Fruit fly (Drosophila melanogaster) whole organism, wandering third instar larva: Measurements from ENCODE around the gene CG33229.

Experiments
- Abd-B ChIP-seq: fragments of >200 bp; optimal IDR thresholded peaks from 2 replicates; lab custom pipeline; 2017; ENCODE audit warnings: missing biosample characterization, missing genetic modification characterization
- CG32264 ChIP-seq: fragments of 200-800 bp; sonication (Bioruptor generic); optimal IDR thresholded peaks from 2 replicates; lab custom pipeline; 2016; ENCODE audit warnings: missing biosample characterization, missing genetic modification characterization
- CG9705 ChIP-seq: fragments of 200-800 bp; sonication (Bioruptor generic); optimal IDR thresholded peaks from 2 replicates; lab custom pipeline; 2018; ENCODE audit warnings: missing biosample characterization, mild to moderate bottlenecking, missing genetic modification characterization
- CrebA ChIP-seq: fragments of 200-800 bp; sonication (Bioruptor generic); optimal IDR thresholded peaks from 2 replicates; lab custom pipeline; 2016; ENCODE audit warnings: missing biosample characterization, mild to moderate bottlenecking, missing genetic modification characterization, borderline replicate concordance
- Dfd ChIP-seq: fragments of >200 bp; optimal IDR thresholded peaks from 2 replicates; lab custom pipeline; 2017; ENCODE audit warnings: missing biosample characterization, missing genetic modification characterization
- Dif ChIP-seq: fragments of 200-275, 200-300 bp; sonication (Bioruptor generic); optimal IDR thresholded peaks from 2 replicates; lab custom pipeline; 2018; ENCODE audit warnings: missing biosample characterization, missing genetic modification characterization; ENCODE audit not compliant: partially characterized antibody
- GATAd ChIP-seq: sonication (Bioruptor generic); optimal IDR thresholded peaks from 2 replicates; lab custom pipeline; 2016; ENCODE audit warnings: missing biosample characterization, missing genetic modification characterization
- HLH106 ChIP-seq: fragments of 200-800 bp; optimal IDR thresholded peaks from 3 replicates; lab custom pipeline; 2019; ENCODE audit warnings: missing biosample characterization, mild to moderate bottlenecking, missing genetic modification characterization, moderate library complexity
- Hnf4 ChIP-seq: fragments of 200-800 bp; sonication (Bioruptor generic); optimal IDR thresholded peaks from 2 replicates; lab custom pipeline; 2016; ENCODE audit warnings: missing biosample characterization, mild to moderate bottlenecking, missing genetic modification characterization
- Hr78 ChIP-seq: fragments of >200 bp; optimal IDR thresholded peaks from 2 replicates; lab custom pipeline; 2017; ENCODE audit warnings: missing biosample characterization, missing genetic modification characterization
- Hr83 ChIP-seq: fragments of 200-300 bp; sonication (Bioruptor generic); optimal IDR thresholded peaks from 2 replicates; lab custom pipeline; 2016; ENCODE audit warnings: missing biosample characterization, mild to moderate bottlenecking, missing genetic modification characterization, moderate library complexity; ENCODE audit not compliant: poor library complexity, severe bottlenecking
- Jra ChIP-seq: sonication (Bioruptor generic); optimal IDR thresholded peaks from 2 replicates; lab custom pipeline; 2016; ENCODE audit warnings: missing biosample characterization, missing genetic modification characterization
- Mio ChIP-seq: sonication (Bioruptor generic); optimal IDR thresholded peaks from 2 replicates; lab custom pipeline; 2016; ENCODE audit warnings: missing biosample characterization, missing genetic modification characterization
- Myc ChIP-seq: fragments of >200 bp; optimal IDR thresholded peaks from 2 replicates; lab custom pipeline; 2017
- N ChIP-seq: fragments of >200 bp; optimal IDR thresholded peaks from 2 replicates; lab custom pipeline; 2018; ENCODE audit warnings: missing biosample characterization, missing external identifiers, missing genetic modification characterization
- OdsH ChIP-seq: fragments of 200-800 bp; sonication (Bioruptor generic); optimal IDR thresholded peaks from 2 replicates; lab custom pipeline; 2016; ENCODE audit warnings: missing biosample characterization, mild to moderate bottlenecking, missing genetic modification characterization
- Rel ChIP-seq, 2 experiments: fragments of 200-800 bp; sonication (Bioruptor generic) in 1 of 2; optimal IDR thresholded peaks; 2 replicates in 1 of 2; 3 replicates in 1 of 2; lab custom pipeline; 2016 to 2019; ENCODE audit warnings: mild to moderate bottlenecking in 2 of 2, missing biosample characterization in 2 of 2, missing genetic modification characterization in 2 of 2, moderate library complexity in 1 of 2
- Sp1 ChIP-seq: fragments of 200-800 bp; sonication (Bioruptor generic); optimal IDR thresholded peaks from 3 replicates; lab custom pipeline; 2019; ENCODE audit warnings: missing biosample characterization, mild to moderate bottlenecking, missing genetic modification characterization, moderate library complexity
- Vsx2 ChIP-seq: fragments of 200-300, 225-300 bp; sonication (Bioruptor generic); optimal IDR thresholded peaks from 2 replicates; lab custom pipeline; 2018; ENCODE audit warnings: missing biosample characterization, missing genetic modification characterization; ENCODE audit not compliant: partially characterized antibody
- br ChIP-seq: fragments of 200-800 bp; sonication (Bioruptor generic); optimal IDR thresholded peaks from 2 replicates; lab custom pipeline; 2016; ENCODE audit warnings: missing biosample characterization, missing genetic modification characterization
- brk ChIP-seq: fragments of 200-800 bp; sonication (Bioruptor generic); optimal IDR thresholded peaks from 2 replicates; lab custom pipeline; 2016; ENCODE audit warnings: missing biosample characterization, mild to moderate bottlenecking, missing genetic modification characterization
- dl ChIP-seq, 2 experiments: fragments of 175-275, 200-275 bp in 1 of 2; fragments of 200-275 bp in 1 of 2; sonication (Bioruptor generic); optimal IDR thresholded peaks; lab custom pipeline; 2018; ENCODE audit warnings: mild to moderate bottlenecking in 2 of 2, missing biosample characterization in 2 of 2, missing genetic modification characterization in 2 of 2, moderate library complexity in 2 of 2; ENCODE audit not compliant: partially characterized antibody in 2 of 2, insufficient read depth in 1 of 2
- dmrt93B ChIP-seq: fragments of 200-800 bp; sonication (Bioruptor generic); optimal IDR thresholded peaks from 2 replicates; lab custom pipeline; 2018; ENCODE audit warnings: missing biosample characterization, mild to moderate bottlenecking, missing genetic modification characterization
- dsf ChIP-seq: sonication (Bioruptor generic); optimal IDR thresholded peaks from 2 replicates; lab custom pipeline; 2016; ENCODE audit warnings: missing biosample characterization, missing genetic modification characterization, borderline replicate concordance
- ey ChIP-seq: fragments of 200-800 bp; sonication (Bioruptor generic); optimal IDR thresholded peaks from 2 replicates; lab custom pipeline; 2016; ENCODE audit warnings: missing biosample characterization, missing genetic modification characterization
- foxo ChIP-seq, 2 experiments: fragments of 200-800 bp; sonication (Bioruptor generic); optimal IDR thresholded peaks; 2 replicates in 1 of 2; 3 replicates in 1 of 2; lab custom pipeline; 2016 to 2017; ENCODE audit warnings: missing biosample characterization in 2 of 2, missing genetic modification characterization in 2 of 2
- fru ChIP-seq: fragments of 200-800 bp; sonication (Bioruptor generic); optimal IDR thresholded peaks from 3 replicates; lab custom pipeline; 2016; ENCODE audit warnings: missing biosample characterization, mild to moderate bottlenecking, missing genetic modification characterization
- h ChIP-seq: fragments of 200-800 bp; sonication (Bioruptor generic); optimal IDR thresholded peaks from 3 replicates; lab custom pipeline; 2016; ENCODE audit warnings: missing biosample characterization, mild to moderate bottlenecking, missing genetic modification characterization
- jim ChIP-seq: fragments of 175-275, 200-325 bp; sonication (Bioruptor generic); optimal IDR thresholded peaks from 2 replicates; lab custom pipeline; 2016; ENCODE audit warnings: missing biosample characterization, mild to moderate bottlenecking, missing genetic modification characterization
- lola ChIP-seq: fragments of >200 bp; optimal IDR thresholded peaks from 2 replicates; lab custom pipeline; 2017; ENCODE audit warnings: missing biosample characterization, missing genetic modification characterization
- pan ChIP-seq: fragments of >200 bp; optimal IDR thresholded peaks from 2 replicates; lab custom pipeline; 2017
- psq ChIP-seq: fragments of 200-800 bp; sonication (Bioruptor generic); optimal IDR thresholded peaks from 3 replicates; lab custom pipeline; 2017; ENCODE audit warnings: missing biosample characterization, mild to moderate bottlenecking, missing genetic modification characterization, moderate library complexity
- rgr ChIP-seq: fragments of 200-800 bp; sonication (Bioruptor generic); optimal IDR thresholded peaks from 3 replicates; lab custom pipeline; 2016; ENCODE audit warnings: missing biosample characterization, mild to moderate bottlenecking, missing genetic modification characterization
- sage ChIP-seq: fragments of 200-800 bp; sonication (Bioruptor generic); optimal IDR thresholded peaks from 2 replicates; lab custom pipeline; 2016; ENCODE audit warnings: missing biosample characterization, mild to moderate bottlenecking, missing genetic modification characterization
- sv ChIP-seq: fragments of 200-800 bp; sonication (Bioruptor generic); optimal IDR thresholded peaks from 3 replicates; lab custom pipeline; 2016; ENCODE audit warnings: missing biosample characterization, missing genetic modification characterization
- tai ChIP-seq: sonication (Bioruptor generic); optimal IDR thresholded peaks from 2 replicates; lab custom pipeline; 2016; ENCODE audit warnings: missing biosample characterization, missing genetic modification characterization
- usp ChIP-seq: fragments of >200 bp; optimal IDR thresholded peaks from 2 replicates; lab custom pipeline; 2017; ENCODE audit warnings: missing biosample characterization, missing genetic modification characterization
- woc ChIP-seq: sonication (Bioruptor generic); optimal IDR thresholded peaks from 2 replicates; lab custom pipeline; 2016; ENCODE audit warnings: missing biosample characterization, mild to moderate bottlenecking, missing genetic modification characterization

CG33229 gene

dm6 chr3L:232267-232666 is 8.6 kb downstream of the CG33229 start, which contains the start of gene CG34454:
TSS of gene CG34454 (minus strand) at chr3L:232350.
- TF ChIP-seq Hr83 (GFP tag; lab: Kevin White, UChicago) (no peak), Dfd (GFP tag; lab: Kevin White, UChicago) (no peak), N (GFP tag; lab: Kevin White, UChicago) (no peak), dsf (GFP tag; lab: Kevin White, UChicago) (no peak), Jra (no peak), sv (GFP tag; lab: Kevin White, UChicago) (no peak), fru (no peak), br (GFP tag; lab: Kevin White, UChicago) (no peak), lola (GFP tag; lab: Kevin White, UChicago) (no peak), psq (GFP tag; lab: Kevin White, UChicago) (no peak), Abd-B (GFP tag; lab: Kevin White, UChicago) (no peak), usp (GFP tag; lab: Kevin White, UChicago) (no peak), h (GFP tag; lab: Kevin White, UChicago) (no peak), rgr (GFP tag; lab: Kevin White, UChicago) (no peak), CG32264 (GFP tag; lab: Kevin White, UChicago) (no peak), CrebA (no peak)

dm6 chr3L:233251-233650 is 9.6 kb downstream of the CG33229 start, which contains the start of gene CG34453:
TSS of gene CG34453 (minus strand) at chr3L:233351.
- no peak for TF ChIP-seq dsf (GFP tag; lab: Kevin White, UChicago)
- no peak for TF ChIP-seq woc (GFP tag; lab: Kevin White, UChicago)
- no peak for TF ChIP-seq psq (GFP tag; lab: Kevin White, UChicago)
- TF ChIP-seq pan: no peak
- TF ChIP-seq OdsH: no peak
- TF ChIP-seq CrebA: no peak
- no peak for TF ChIP-seq tai
- TF ChIP-seq Hnf4: no peak
- no peak for TF ChIP-seq jim (GFP tag; lab: Kevin White, UChicago)
- TF ChIP-seq brk (GFP tag; lab: Kevin White, UChicago): no peak
- TF ChIP-seq Vsx2 (GFP tag; lab: Kevin White, UChicago): no peak
- TF ChIP-seq Jra: no peak
- TF ChIP-seq Sp1: no peak
- TF ChIP-seq, all 38 proteins: peak for 0

- no peak for TF ChIP-seq h (GFP tag; lab: Kevin White, UChicago)
- TF ChIP-seq psq (GFP tag; lab: Kevin White, UChicago): no peak
- TF ChIP-seq dmrt93B (GFP tag; lab: Kevin White, UChicago): no peak
- TF ChIP-seq N (GFP tag; lab: Kevin White, UChicago): no peak
- no peak for TF ChIP-seq tai
- TF ChIP-seq ey: no peak
These were observed 10.7 kb downstream of the CG33229 start for dm6 chr3L:234337-234736.

DNA sequence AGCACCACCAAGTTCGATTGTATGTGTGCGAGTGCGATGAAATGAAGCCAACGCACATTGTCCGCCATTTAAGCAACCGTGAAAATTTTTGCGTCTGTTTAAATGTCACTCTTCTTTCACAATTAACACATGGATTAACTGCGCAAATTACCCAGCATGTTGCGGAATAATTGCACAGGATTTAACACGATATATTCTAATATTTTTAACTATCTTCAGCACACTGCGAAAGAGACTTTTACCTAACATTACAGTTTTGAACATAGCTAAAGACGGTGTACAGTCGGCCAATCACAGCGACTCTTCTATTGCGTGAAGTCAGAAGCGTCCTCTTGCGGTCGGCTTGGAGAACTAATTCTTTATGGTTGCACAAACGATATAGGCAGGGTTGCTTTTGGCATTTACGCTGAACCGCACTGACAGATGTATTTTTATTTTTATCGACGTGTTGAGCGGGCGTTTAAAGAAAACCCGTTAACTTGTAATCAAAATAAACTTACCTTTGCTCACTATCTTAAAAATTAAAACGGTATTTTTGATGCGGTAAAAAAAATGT is 23.1 kb downstream of the CG33229 start:
- TF ChIP-seq fru (no peak), Rel (GFP tag; optimal IDR thresholded peaks at IDR 0.05; lab: Kevin White, UChicago) (no peak), Rel (tag; optimal IDR thresholded peaks at IDR 0.05; lab: Kevin White, UChicago) (no peak), Hr83 (GFP tag; lab: Kevin White, UChicago) (peak; percentile 57), Dif (GFP tag; lab: Kevin White, UChicago) (peak; percentile 68), GATAd (GFP tag; lab: Kevin White, UChicago) (no peak), woc (GFP tag; lab: Kevin White, UChicago) (no peak), tai (peak; percentile 42), Mio (GFP tag; lab: Kevin White, UChicago) (no peak), ey (peak; percentile 11), sage (GFP tag; lab: Kevin White, UChicago) (no peak), rgr (GFP tag; lab: Kevin White, UChicago) (no peak), Jra (no peak), Abd-B (GFP tag; lab: Kevin White, UChicago) (no peak), HLH106 (tag; lab: Kevin White, UChicago) (no peak), Dfd (GFP tag; lab: Kevin White, UChicago) (no peak), br (GFP tag; lab: Kevin White, UChicago) (no peak), psq (GFP tag; lab: Kevin White, UChicago) (peak; percentile 12), Myc (lab: Kevin White, UChicago) (no peak), brk (GFP tag; lab: Kevin White, UChicago) (no peak), usp (GFP tag; lab: Kevin White, UChicago) (no peak), OdsH (peak; percentile 27), CrebA (no peak), dl (GFP tag; optimal IDR thresholded peaks at IDR 0.05; lab: Kevin White, UChicago; ENCODE audit: insufficient read depth in 1 of 2, partially characterized antibody in 2 of 2) (no peak), pan (no peak), dmrt93B (GFP tag; lab: Kevin White, UChicago) (no peak), CG32264 (GFP tag; lab: Kevin White, UChicago) (peak; percentile 9), Sp1 (no peak), h (GFP tag; lab: Kevin White, UChicago) (no peak), Hnf4 (peak; percentile 39), sv (GFP tag; lab: Kevin White, UChicago) (peak; percentile 20), CG9705 (GFP tag; lab: Kevin White, UChicago) (peak; percentile 30), foxo (GFP tag; optimal IDR thresholded peaks at IDR 0.05; lab: Kevin White, UChicago) (no peak), Vsx2 (GFP tag; lab: Kevin White, UChicago) (peak; percentile 63), jim (GFP tag; lab: Kevin White, UChicago) (no peak), Hr78 (no peak), lola (GFP tag; lab: Kevin White, UChicago) (no peak), dsf (GFP tag; lab: Kevin White, UChicago) (no peak), N (GFP tag; lab: Kevin White, UChicago) (no peak)
